Fruit fly (Drosophila melanogaster): ENCODE measurements around the gene Muc26B.

DNA sequence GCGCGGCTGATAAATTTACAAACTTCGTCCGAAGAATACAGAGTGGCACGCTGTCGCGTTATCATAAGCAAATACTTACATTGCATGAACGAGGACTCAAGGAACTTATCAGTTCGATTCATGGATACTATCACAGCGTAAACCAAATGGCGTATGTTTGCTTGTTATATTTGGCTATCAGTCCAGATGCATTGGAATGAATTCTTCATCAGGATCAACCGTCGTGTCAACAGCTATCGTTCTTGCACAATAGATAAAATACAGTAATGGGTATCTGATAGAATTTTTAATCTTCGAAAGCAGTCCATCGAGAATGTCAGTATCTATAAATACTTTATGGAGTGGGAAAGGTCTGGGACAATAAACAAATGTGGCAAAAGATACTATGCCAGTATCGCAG is 25.4 kb downstream of the Muc26B start:
- TF ChIP-seq CG11762 (GFP tag; optimal IDR thresholded peaks at IDR 0.05; ENCODE audit: insufficient read depth), result no peak
- no peak for TF ChIP-seq OdsH (GFP tag; optimal IDR thresholded peaks at IDR 0.05)
- no peak for TF ChIP-seq Hr4 (GFP tag; optimal IDR thresholded peaks at IDR 0.05)
- no peak for TF ChIP-seq ss (GFP tag; optimal IDR thresholded peaks at IDR 0.05)
- TF ChIP-seq Met (GFP tag; optimal IDR thresholded peaks at IDR 0.05), result no peak
- no peak for TF ChIP-seq eg (GFP tag; IDR thresholded peaks at IDR 0.05)
- TF ChIP-seq CG3919 (GFP tag; optimal IDR thresholded peaks at IDR 0.05), result no peak
- TF ChIP-seq salr (GFP tag; optimal IDR thresholded peaks at IDR 0.05), result no peak
- TF ChIP-seq Smox (GFP tag; optimal IDR thresholded peaks at IDR 0.05), result no peak
- no peak for TF ChIP-seq CG11902 (GFP tag; optimal IDR thresholded peaks at IDR 0.05)
- no peak for TF ChIP-seq Sox102F (GFP tag; optimal IDR thresholded peaks at IDR 0.05)
- TF ChIP-seq Ets96B (tag; optimal IDR thresholded peaks at IDR 0.05), result no peak
- no peak for TF ChIP-seq achi (GFP tag; optimal IDR thresholded peaks at IDR 0.05)

Data from whole organism, prepupa.